Worm (Caenorhabditis elegans) whole organism, mixed stage, embryonic: ENCODE results near the gene coa-7.

ENCODE experiments used
- blmp-1 ChIP-seq: fragments of 150-350 bp; optimal IDR thresholded peaks from 2 replicates; lab custom pipeline; 2014; ENCODE audit warnings: missing biosample characterization, missing genetic modification characterization
- nhr-76 ChIP-seq: sonication (generic microtip); optimal IDR thresholded peaks from 2 replicates; lab custom pipeline; 2017; ENCODE audit warnings: missing biosample characterization, missing genetic modification characterization
- unc-39 ChIP-seq: fragments of 150-350 bp; optimal IDR thresholded peaks from 2 replicates; lab custom pipeline; 2014; ENCODE audit warnings: missing biosample characterization, missing genetic modification characterization
- unc-62 ChIP-seq: fragments of 150-350 bp; optimal IDR thresholded peaks from 2 replicates; lab custom pipeline; 2014; ENCODE audit warnings: missing biosample characterization, missing genetic modification reagents, missing genetic modification characterization

- TF ChIP-seq unc-62 (no peak), nhr-76 (tag; lab: Kevin White, UChicago) (no peak), blmp-1 (tag; lab: Kevin White, UChicago) (no peak), unc-39 (tag; lab: Kevin White, UChicago) (no peak)
These were observed 4.6 kb downstream of the coa-7 start, which contains the start of gene ghi-1 for ce11 chrII:11646276-11646797.
